Worm (Caenorhabditis elegans) whole organism, young adult: Measurements from ENCODE around the gene K02D10.2.

Experiments used
- B0336.3 ChIP-seq: fragments of 200-800 bp; sonication (Bioruptor generic); IDR thresholded peaks from 2 replicates; pipeline ENCODE4 v1.3.6; 2022; ENCODE audit warnings: missing genetic modification characterization, missing compliant biosample characterization
- C06A6.2 ChIP-seq: fragments of 200-800 bp; sonication (Bioruptor generic); conservative IDR thresholded peaks from 2 replicates; pipeline ENCODE4 v1.3.6; 2022; ENCODE audit warnings: missing genetic modification characterization, missing compliant biosample characterization
- D2030.7 ChIP-seq: fragments of 200-800 bp; sonication (Bioruptor generic); IDR thresholded peaks from 2 replicates; pipeline ENCODE4 v1.3.6; 2022; ENCODE audit warnings: missing genetic modification reagents, missing genetic modification characterization, missing compliant biosample characterization
- F22D6.2 ChIP-seq: sonication (generic microtip); optimal IDR thresholded peaks from 2 replicates; lab custom pipeline; 2016; ENCODE audit warnings: mild to moderate bottlenecking, missing genetic modification characterization, missing compliant biosample characterization
- K11D2.4 ChIP-seq: fragments of 200-800 bp; sonication (Bioruptor generic); IDR thresholded peaks from 2 replicates; pipeline ENCODE4 v1.3.6; 2022; ENCODE audit warnings: missing genetic modification reagents, missing genetic modification characterization, missing compliant biosample characterization
- K12H6.12 ChIP-seq: fragments of 200-800 bp; sonication (Bioruptor generic); optimal IDR thresholded peaks from 2 replicates; lab custom pipeline; 2018; ENCODE audit warnings: mild to moderate bottlenecking, missing genetic modification characterization, missing compliant biosample characterization
- Y56A3A.18 ChIP-seq: fragments of 200-800 bp; sonication (Bioruptor generic); IDR thresholded peaks from 2 replicates; pipeline ENCODE4 v1.3.6; 2022; ENCODE audit warnings: missing genetic modification reagents, missing genetic modification characterization, missing compliant biosample characterization
- Y95B8A.8 ChIP-seq: fragments of 200-800 bp; sonication (Bioruptor generic); IDR thresholded peaks from 2 replicates; pipeline ENCODE4 v1.3.6; 2022; ENCODE audit warnings: missing genetic modification reagents, missing genetic modification characterization, missing compliant biosample characterization
- atf-7 ChIP-seq: sonication (generic microtip); optimal IDR thresholded peaks from 2 replicates; lab custom pipeline; 2017; ENCODE audit warnings: mild to moderate bottlenecking, missing genetic modification characterization, missing compliant biosample characterization
- bed-1 ChIP-seq: fragments of 200-800 bp; sonication (Bioruptor generic); IDR thresholded peaks from 2 replicates; pipeline ENCODE4 v1.3.6; 2022; ENCODE audit warnings: missing genetic modification reagents, missing genetic modification characterization, missing compliant biosample characterization
- cebp-1 ChIP-seq, 2 experiments: fragments of 200-800 bp in 1 of 2; sonication (Bioruptor generic) in 1 of 2; sonication (generic microtip) in 1 of 2; IDR thresholded peaks in 1 of 2; optimal IDR thresholded peaks in 1 of 2; 2 replicates each; pipeline versions ENCODE4 v1.3.6 to Lab custom; 2017 to 2022; ENCODE audit warnings: missing compliant biosample characterization in 2 of 2, missing genetic modification characterization in 2 of 2, mild to moderate bottlenecking in 1 of 2, missing genetic modification reagents in 1 of 2, moderate library complexity in 1 of 2
- ceh-27 ChIP-seq: fragments of 200-800 bp; sonication (Bioruptor generic); optimal IDR thresholded peaks from 2 replicates; lab custom pipeline; 2018; ENCODE audit warnings: mild to moderate bottlenecking, missing genetic modification characterization, moderate library complexity, missing compliant biosample characterization
- chd-7 ChIP-seq: sonication (generic microtip); optimal IDR thresholded peaks from 2 replicates; lab custom pipeline; 2016; ENCODE audit warnings: mild to moderate bottlenecking, missing genetic modification characterization, moderate library complexity, missing compliant biosample characterization
- dox-1 ChIP-seq: fragments of 200-800 bp; sonication (Bioruptor generic); IDR thresholded peaks from 2 replicates; pipeline ENCODE4 v1.3.6; 2022; ENCODE audit warnings: missing genetic modification reagents, missing genetic modification characterization, missing compliant biosample characterization
- dpff-1 ChIP-seq: sonication (generic microtip); optimal IDR thresholded peaks from 2 replicates; lab custom pipeline; 2017; ENCODE audit warnings: mild to moderate bottlenecking, missing genetic modification characterization, missing compliant biosample characterization
- egrh-3 ChIP-seq: fragments of 200-800 bp; sonication (Bioruptor generic); IDR thresholded peaks from 2 replicates; pipeline ENCODE4 v1.3.6; 2022; ENCODE audit warnings: missing genetic modification reagents, missing genetic modification characterization, missing compliant biosample characterization
- ets-4 ChIP-seq: fragments of 200-800 bp; sonication (Bioruptor generic); optimal IDR thresholded peaks from 2 replicates; lab custom pipeline; 2018; ENCODE audit warnings: mild to moderate bottlenecking, missing genetic modification characterization, missing compliant biosample characterization
- gei-17 ChIP-seq: fragments of 200-800 bp; sonication (Bioruptor generic); optimal IDR thresholded peaks from 2 replicates; lab custom pipeline; 2018; ENCODE audit warnings: mild to moderate bottlenecking, missing genetic modification characterization, missing compliant biosample characterization
- him-1 ChIP-seq: sonication (generic microtip); optimal IDR thresholded peaks from 2 replicates; lab custom pipeline; 2016; ENCODE audit warnings: missing genotype, missing genetic modification reagents, missing genetic modification characterization, missing compliant biosample characterization
- hlh-26 ChIP-seq: fragments of 200-800 bp; sonication (Bioruptor generic); conservative IDR thresholded peaks from 2 replicates; pipeline ENCODE4 v1.3.6; 2022; ENCODE audit warnings: missing genetic modification reagents, missing genetic modification characterization, missing compliant biosample characterization
- hmg-20 ChIP-seq: fragments of 200-800 bp; sonication (Bioruptor generic); IDR thresholded peaks from 2 replicates; pipeline ENCODE4 v1.3.6; 2022; ENCODE audit warnings: missing genetic modification reagents, missing genetic modification characterization, missing compliant biosample characterization
- let-607 ChIP-seq, 2 experiments: fragments of 200-800 bp in 1 of 2; sonication (Bioruptor generic) in 1 of 2; sonication (generic microtip) in 1 of 2; optimal IDR thresholded peaks; 2 replicates each; lab custom pipeline; 2016 to 2018; ENCODE audit warnings: mild to moderate bottlenecking in 2 of 2, missing compliant biosample characterization in 2 of 2, missing genetic modification characterization in 2 of 2, moderate library complexity in 2 of 2, missing genotype in 1 of 2
- lin-26 ChIP-seq: fragments of 200-800 bp; sonication (Bioruptor generic); IDR thresholded peaks from 2 replicates; pipeline ENCODE4 v1.3.6; 2022; ENCODE audit warnings: missing genetic modification reagents, missing genetic modification characterization, missing compliant biosample characterization
- lin-35 ChIP-seq, 3 experiments: fragments of 150-350 bp in 2 of 3; sonication (generic microtip) in 1 of 3; optimal IDR thresholded peaks; 2 replicates each; lab custom pipeline; 2014 to 2018; ENCODE audit warnings: missing biosample characterization in 3 of 3, missing genetic modification characterization in 3 of 3, missing genetic modification reagents in 3 of 3
- lin-40 ChIP-seq: sonication (generic microtip); optimal IDR thresholded peaks from 2 replicates; lab custom pipeline; 2016; ENCODE audit warnings: missing genetic modification characterization, mild to moderate bottlenecking, missing compliant biosample characterization, missing genotype, missing genetic modification reagents
- lin-54 ChIP-seq: fragments of 200-800 bp; sonication (Bioruptor generic); optimal IDR thresholded peaks from 2 replicates; lab custom pipeline; 2018; ENCODE audit warnings: mild to moderate bottlenecking, missing genetic modification characterization, missing compliant biosample characterization
- lsl-1 ChIP-seq: fragments of 200-800 bp; sonication (Bioruptor generic); optimal IDR thresholded peaks from 2 replicates; lab custom pipeline; 2018; ENCODE audit warnings: mild to moderate bottlenecking, missing genetic modification characterization, moderate library complexity, missing compliant biosample characterization
- lsy-27 ChIP-seq: sonication (generic microtip); optimal IDR thresholded peaks from 2 replicates; lab custom pipeline; 2017; ENCODE audit warnings: missing genetic modification characterization, mild to moderate bottlenecking, missing compliant biosample characterization, antibody characterized with exemption, missing genotype, borderline replicate concordance; ENCODE audit not compliant: insufficient read depth
- madf-8 ChIP-seq: fragments of 200-800 bp; sonication (Bioruptor generic); conservative IDR thresholded peaks from 2 replicates; pipeline ENCODE4 v1.3.6; 2022; ENCODE audit warnings: missing genetic modification reagents, missing genetic modification characterization, missing compliant biosample characterization
- mcd-1 ChIP-seq: fragments of 200-800 bp; sonication (Bioruptor generic); IDR thresholded peaks from 2 replicates; pipeline ENCODE4 v1.3.6; 2022; ENCODE audit warnings: missing genetic modification reagents, missing genetic modification characterization, missing compliant biosample characterization
- mel-28 ChIP-seq: sonication (generic microtip); optimal IDR thresholded peaks from 2 replicates; lab custom pipeline; 2016; ENCODE audit warnings: borderline replicate concordance, mild to moderate bottlenecking, missing genetic modification characterization, missing compliant biosample characterization
- nfya-2 ChIP-seq: fragments of 200-800 bp; sonication (Bioruptor generic); IDR thresholded peaks from 2 replicates; pipeline ENCODE4 v1.3.6; 2022; ENCODE audit warnings: missing genetic modification reagents, missing genetic modification characterization, missing compliant biosample characterization
- nfyb-1 ChIP-seq: fragments of 200-800 bp; sonication (Bioruptor generic); IDR thresholded peaks from 2 replicates; pipeline ENCODE4 v1.3.6; 2022; ENCODE audit warnings: missing genetic modification reagents, missing genetic modification characterization, missing compliant biosample characterization
- rcor-1 ChIP-seq: fragments of 200-800 bp; sonication (Bioruptor generic); IDR thresholded peaks from 2 replicates; pipeline ENCODE4 v1.3.6; 2022; ENCODE audit warnings: missing genetic modification reagents, missing genetic modification characterization, missing compliant biosample characterization
- sea-2 ChIP-seq: fragments of 200-800 bp; sonication (Bioruptor generic); IDR thresholded peaks from 2 replicates; pipeline ENCODE4 v1.3.6; 2022; ENCODE audit warnings: missing genetic modification characterization, missing compliant biosample characterization
- snpc-3.4 ChIP-seq: sonication (generic microtip); optimal IDR thresholded peaks from 2 replicates; lab custom pipeline; 2017; ENCODE audit warnings: missing genetic modification characterization, mild to moderate bottlenecking, missing compliant biosample characterization, antibody characterized with exemption, moderate library complexity, missing genotype, missing genetic modification reagents
- sptf-2 ChIP-seq: fragments of 200-800 bp; sonication (Bioruptor generic); optimal IDR thresholded peaks from 2 replicates; lab custom pipeline; 2018; ENCODE audit warnings: mild to moderate bottlenecking, missing genetic modification characterization, missing compliant biosample characterization
- tbp1 ChIP-seq: fragments of 200-800 bp; sonication (Bioruptor generic); optimal IDR thresholded peaks from 2 replicates; lab custom pipeline; 2018; ENCODE audit warnings: mild to moderate bottlenecking, missing genetic modification characterization, missing compliant biosample characterization
- tlf-1 ChIP-seq: fragments of 200-800 bp; sonication (Bioruptor generic); optimal IDR thresholded peaks from 2 replicates; lab custom pipeline; 2018; ENCODE audit warnings: mild to moderate bottlenecking, missing genetic modification characterization, missing compliant biosample characterization
- zfh-2 ChIP-seq: fragments of 200-800 bp; sonication (Bioruptor generic); conservative IDR thresholded peaks from 2 replicates; pipeline ENCODE4 v1.3.6; 2022; ENCODE audit warnings: missing genetic modification reagents, missing genetic modification characterization, missing compliant biosample characterization
- ztf-18 ChIP-seq: sonication (generic microtip); optimal IDR thresholded peaks from 2 replicates; lab custom pipeline; 2016; ENCODE audit warnings: missing genotype, mild to moderate bottlenecking, missing genetic modification characterization, missing compliant biosample characterization
- ztf-22 ChIP-seq: fragments of 200-800 bp; sonication (Bioruptor generic); optimal IDR thresholded peaks from 2 replicates; lab custom pipeline; 2018; ENCODE audit warnings: mild to moderate bottlenecking, missing genetic modification characterization, moderate library complexity, missing compliant biosample characterization
- ztf-26 ChIP-seq: sonication (generic microtip); optimal IDR thresholded peaks from 2 replicates; lab custom pipeline; 2017; ENCODE audit warnings: missing genetic modification characterization, missing compliant biosample characterization

Gene K02D10.2

DNA sequence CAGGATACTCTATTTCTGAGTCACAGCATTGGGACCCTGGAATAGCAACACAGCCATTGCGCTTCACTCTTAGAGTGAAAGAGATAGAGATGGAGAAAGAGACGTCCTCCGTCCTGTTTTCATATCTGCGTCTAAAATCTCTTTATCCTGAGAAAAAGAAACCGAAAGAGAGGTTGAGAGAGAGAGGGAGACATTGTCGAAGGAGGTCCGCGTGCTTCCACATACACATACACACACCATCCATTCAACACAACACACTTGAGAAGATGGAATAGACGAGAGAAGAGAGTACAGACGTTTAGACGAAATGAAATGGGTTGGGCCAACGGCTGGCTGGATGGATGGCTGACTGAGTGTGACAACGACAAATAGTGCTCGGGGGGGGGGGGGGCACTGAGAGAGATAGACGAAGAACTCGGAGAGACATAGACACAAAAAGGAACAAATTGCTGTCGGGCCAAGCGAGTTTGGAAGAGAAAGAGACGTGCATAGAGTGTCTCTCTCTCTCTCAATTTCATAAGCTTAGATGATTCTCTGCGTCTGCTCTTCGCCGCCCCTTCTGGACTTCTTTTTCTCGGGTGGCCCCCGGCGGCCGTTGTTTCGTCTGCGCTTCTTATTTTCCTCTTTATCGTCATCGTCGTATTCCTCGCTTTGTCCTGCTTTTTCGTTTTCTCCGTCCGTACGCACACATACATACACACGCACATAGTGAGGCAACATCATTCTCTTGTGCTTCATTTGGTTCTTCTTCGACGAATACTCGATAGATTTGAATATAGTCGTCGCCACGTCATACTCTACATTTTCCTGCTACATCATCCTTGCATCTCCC, 29.1 kb upstream of the K02D10.2 start, which contains the start of gene F54F2.6 (continued):
- TF ChIP-seq dpff-1 (tag; lab: Kevin White, UChicago) (peak; percentile 20), lin-26 (GFP tag; lab: Robert Waterston, UW) (no peak), nfya-2 (no peak), cebp-1 (GFP tag; IDR thresholded peaks at IDR 0.05; lab: Robert Waterston, UW) (peak; percentile 60), cebp-1 (tag; optimal IDR thresholded peaks at IDR 0.05; lab: Kevin White, UChicago) (peak; percentile 91), hmg-20 (GFP tag; lab: Robert Waterston, UW) (no peak), C06A6.2 (peak; percentile 57), Y95B8A.8 (GFP tag; lab: Robert Waterston, UW) (no peak), madf-8 (GFP tag; lab: Robert Waterston, UW) (no peak), B0336.3 (GFP tag; lab: Robert Waterston, UW) (peak; percentile 77), sptf-2 (GFP tag; lab: Kevin White, UChicago) (no peak), ztf-18 (tag; lab: Kevin White, UChicago) (no peak), mel-28 (tag; lab: Kevin White, UChicago) (no peak), hlh-26 (GFP tag; lab: Robert Waterston, UW) (no peak), him-1 (tag; lab: Kevin White, UChicago) (no peak), snpc-3.4 (tag; lab: Kevin White, UChicago) (no peak), lsy-27 (tag; lab: Kevin White, UChicago) (no peak), D2030.7 (no peak), gei-17 (GFP tag; lab: Kevin White, UChicago) (peak; percentile 25), Y56A3A.18 (GFP tag; lab: Robert Waterston, UW) (no peak)
- TF ChIP-seq, all 124 proteins: peak for 41

DNA sequence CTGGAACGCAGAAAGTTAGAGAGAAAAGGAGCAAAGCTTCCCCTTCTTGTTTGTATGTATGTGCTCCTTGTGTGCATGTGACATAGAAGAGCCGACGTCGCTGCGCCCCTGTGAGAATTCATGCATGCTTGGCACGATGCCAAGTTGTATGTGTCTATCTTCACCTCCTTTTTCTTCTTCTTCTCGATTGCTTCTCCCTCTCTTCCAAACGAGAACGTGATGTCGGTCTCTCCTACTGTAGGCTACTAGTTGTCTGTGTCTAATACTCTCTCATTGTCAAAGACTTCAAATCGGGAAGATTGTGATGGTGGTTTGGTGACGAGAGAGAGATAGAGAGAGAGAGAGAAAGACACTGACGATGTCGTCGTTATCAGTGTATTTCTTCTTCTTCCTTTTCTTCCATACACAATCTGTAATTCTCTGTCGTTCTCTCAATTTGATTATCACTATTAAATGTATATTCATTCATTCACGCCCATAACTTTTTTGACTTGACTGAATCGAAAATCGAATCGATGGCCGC, 26.2 kb upstream of the K02D10.2 start:
- TF ChIP-seq lin-54 (GFP tag; lab: Kevin White, UChicago) = peak; percentile 20
- peak; percentile 80 for TF ChIP-seq ets-4 (GFP tag; lab: Kevin White, UChicago)
- TF ChIP-seq tlf-1 (GFP tag; lab: Kevin White, UChicago) = peak; percentile 9
- TF ChIP-seq ztf-26 (tag; lab: Kevin White, UChicago) = peak; percentile 77
- peak; percentile 91 for TF ChIP-seq lin-40 (tag; lab: Kevin White, UChicago)
- peak in 1 of 3 experiments; percentile 74 for TF ChIP-seq lin-35 (GFP tag; optimal IDR thresholded peaks at IDR 0.05; lab: Kevin White, UChicago)
- peak; percentile 23 for TF ChIP-seq ceh-27
- peak; percentile 65 for TF ChIP-seq C06A6.2
- TF ChIP-seq mcd-1 (GFP tag; lab: Robert Waterston, UW) = peak; percentile 55
- TF ChIP-seq dox-1 (GFP tag; lab: Robert Waterston, UW) = peak; percentile 87
- peak; percentile 90 for TF ChIP-seq atf-7 (tag; lab: Kevin White, UChicago)
- peak; percentile 46 for TF ChIP-seq tbp1 (GFP tag; lab: Kevin White, UChicago)
- TF ChIP-seq cebp-1 (GFP tag; IDR thresholded peaks at IDR 0.05; lab: Robert Waterston, UW) = peak; percentile 55
- TF ChIP-seq cebp-1 (tag; optimal IDR thresholded peaks at IDR 0.05; lab: Kevin White, UChicago) = peak; percentile 81
- TF ChIP-seq ztf-22 (GFP tag; lab: Kevin White, UChicago) = peak; percentile 81
- no peak for TF ChIP-seq ztf-18 (tag; lab: Kevin White, UChicago)
- peak; percentile 9 to 78 for TF ChIP-seq let-607 (tag; optimal IDR thresholded peaks at IDR 0.05; lab: Kevin White, UChicago)
- 0 out of 2 replicates have a peak, but pooled peaks have one; percentile 68 for TF ChIP-seq nfyb-1 (GFP tag; lab: Robert Waterston, UW)
- peak; percentile 69; the same call in 1 of the 2 replicates for TF ChIP-seq lin-26 (GFP tag; lab: Robert Waterston, UW)
- TF ChIP-seq rcor-1 (GFP tag; lab: Robert Waterston, UW) = no peak
- TF ChIP-seq sea-2 (GFP tag; lab: Robert Waterston, UW) = no peak
- peak; percentile 71 for TF ChIP-seq chd-7
- TF ChIP-seq K12H6.12 (tag; lab: Kevin White, UChicago) = peak; percentile 81
- peak; percentile 9 for TF ChIP-seq lsl-1 (GFP tag; lab: Kevin White, UChicago)
- peak; percentile 29 for TF ChIP-seq F22D6.2 (tag; lab: Kevin White, UChicago)
- peak; percentile 75 for TF ChIP-seq zfh-2 (GFP tag; lab: Robert Waterston, UW)
- TF ChIP-seq egrh-3 (GFP tag; lab: Robert Waterston, UW) = peak; percentile 25; the same call in 1 of the 2 replicates
- TF ChIP-seq bed-1 (GFP tag; lab: Robert Waterston, UW) = no peak
- peak; percentile 74 for TF ChIP-seq K11D2.4
